Fruit fly (Drosophila melanogaster) whole organism, adult: ENCODE results near the gene Ugt37A2.
A peak's percentile ranks its signal among the peaks of the same experiment; 100 is the strongest.

ENCODE experiments used
- CG11617 ChIP-seq: fragments of 200-800 bp; sonication (Bioruptor generic); optimal IDR thresholded peaks from 2 replicates; lab custom pipeline; 2017; ENCODE audit warnings: mild to moderate bottlenecking, missing biosample characterization, missing genetic modification reagents, missing genetic modification characterization
- CG12768 ChIP-seq: fragments of 200-800 bp; sonication (Bioruptor generic); optimal IDR thresholded peaks from 2 replicates; lab custom pipeline; 2017; ENCODE audit warnings: missing biosample characterization, missing genetic modification characterization, mild to moderate bottlenecking, moderate library complexity, missing genetic modification reagents
- CG14711 ChIP-seq: fragments of 200-800 bp; sonication (Bioruptor generic); optimal IDR thresholded peaks from 2 replicates; lab custom pipeline; 2018; ENCODE audit warnings: missing biosample characterization, mild to moderate bottlenecking, missing genetic modification characterization, moderate library complexity
- CG1620 ChIP-seq: fragments of 200-800 bp; sonication (Bioruptor generic); optimal IDR thresholded peaks from 2 replicates; lab custom pipeline; 2016; ENCODE audit warnings: missing biosample characterization, missing genetic modification characterization
- CG33017 ChIP-seq: fragments of 200-800 bp; sonication (Bioruptor generic); optimal IDR thresholded peaks from 2 replicates; lab custom pipeline; 2018; ENCODE audit warnings: missing biosample characterization, mild to moderate bottlenecking, missing genetic modification characterization, moderate library complexity
- CG5204 ChIP-seq: fragments of 200-800 bp; sonication (Bioruptor generic); optimal IDR thresholded peaks from 2 replicates; lab custom pipeline; 2016; ENCODE audit warnings: missing biosample characterization, missing genetic modification characterization
- CG7045 ChIP-seq: fragments of 200-800 bp; sonication (Bioruptor generic); optimal IDR thresholded peaks from 2 replicates; lab custom pipeline; 2017; ENCODE audit warnings: missing biosample characterization, mild to moderate bottlenecking, missing genetic modification characterization
- CG7101 ChIP-seq: fragments of 200-800 bp; sonication (Bioruptor generic); optimal IDR thresholded peaks from 2 replicates; lab custom pipeline; 2018; ENCODE audit warnings: missing biosample characterization, mild to moderate bottlenecking, missing genetic modification characterization, moderate library complexity
- Clk ChIP-seq: fragments of 200-800 bp; sonication (Bioruptor generic); optimal IDR thresholded peaks from 2 replicates; lab custom pipeline; 2017; ENCODE audit warnings: missing biosample characterization, missing genetic modification characterization
- Crg-1 ChIP-seq: fragments of 200-800 bp; sonication (Bioruptor generic); optimal IDR thresholded peaks from 2 replicates; lab custom pipeline; 2016; ENCODE audit warnings: missing biosample characterization, missing genetic modification characterization
- Hr96 ChIP-seq: fragments of 200-800 bp; sonication (Bioruptor generic); optimal IDR thresholded peaks from 2 replicates; lab custom pipeline; 2016; ENCODE audit warnings: missing biosample characterization, missing genetic modification characterization
- Mnt ChIP-seq: fragments of 200-800 bp; sonication (Bioruptor generic); optimal IDR thresholded peaks from 2 replicates; lab custom pipeline; 2016; ENCODE audit warnings: missing biosample characterization, mild to moderate bottlenecking, missing genetic modification characterization
- bab1 ChIP-seq: fragments of 200-800 bp; sonication (Bioruptor generic); optimal IDR thresholded peaks from 3 replicates; lab custom pipeline; 2019; ENCODE audit warnings: missing biosample characterization, mild to moderate bottlenecking, missing genetic modification characterization, moderate library complexity
- cic ChIP-seq: fragments of 200-800 bp; sonication (Bioruptor generic); optimal IDR thresholded peaks from 2 replicates; lab custom pipeline; 2017; ENCODE audit warnings: missing biosample characterization, mild to moderate bottlenecking, missing genetic modification characterization, moderate library complexity
- cnc ChIP-seq, 2 experiments: fragments of >200 bp; optimal IDR thresholded peaks; 2 replicates each; lab custom pipeline; 2017
- kay ChIP-seq: fragments of 200-800 bp; sonication (Bioruptor generic); peaks from one replicate; lab custom pipeline; 2016; ENCODE audit warnings: missing biosample characterization, missing genetic modification characterization, borderline replicate concordance
- ovo ChIP-seq: fragments of 200-800 bp; sonication (Bioruptor generic); optimal IDR thresholded peaks from 2 replicates; lab custom pipeline; 2016; ENCODE audit warnings: missing biosample characterization, missing genetic modification characterization
- pad ChIP-seq: fragments of 200-800 bp; sonication (Bioruptor generic); optimal IDR thresholded peaks from 3 replicates; lab custom pipeline; 2017; ENCODE audit warnings: missing biosample characterization, missing genetic modification characterization, mild to moderate bottlenecking, moderate library complexity, missing genetic modification reagents
- tj ChIP-seq: fragments of 200-800 bp; sonication (Bioruptor generic); optimal IDR thresholded peaks from 3 replicates; lab custom pipeline; 2017; ENCODE audit warnings: missing biosample characterization, mild to moderate bottlenecking, missing genetic modification characterization, moderate library complexity
- toe ChIP-seq: fragments of 200-800 bp; sonication (Bioruptor generic); optimal IDR thresholded peaks from 2 replicates; lab custom pipeline; 2016; ENCODE audit warnings: missing biosample characterization, missing genetic modification characterization

Ugt37A2 gene

DNA sequence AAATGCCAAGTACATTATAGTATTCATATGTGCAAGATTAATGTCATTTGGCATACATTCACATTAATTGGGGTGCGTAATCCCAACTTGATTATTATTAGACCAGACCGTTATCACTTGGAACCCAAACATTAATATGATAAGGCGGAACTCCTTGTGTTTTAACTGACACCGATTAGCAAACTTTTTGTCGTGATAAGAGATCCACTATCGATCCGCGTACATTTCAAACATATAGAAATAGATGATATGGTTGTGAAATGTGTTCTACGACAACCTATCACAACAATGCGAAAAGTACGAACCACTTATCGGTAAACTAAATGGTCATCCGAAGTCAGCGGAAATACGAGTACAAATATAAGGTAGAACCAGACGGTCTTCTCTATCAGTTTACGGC, at the start of gene Ugt37A2:
Gene Ugt37A2 (plus strand): TSS at position 396 of the 400 bp plus-strand sequence.
- TF ChIP-seq Crg-1 (no peak), bab1 (GFP tag; lab: Kevin White, UChicago) (no peak), kay (GFP tag; lab: Kevin White, UChicago) (peak; percentile 68), Mnt (GFP tag; lab: Kevin White, UChicago) (no peak), cic (GFP tag; lab: Kevin White, UChicago) (peak; percentile 7), CG12768 (GFP tag; lab: Kevin White, UChicago) (no peak), CG7101 (tag; lab: Kevin White, UChicago) (no peak), CG1620 (GFP tag; lab: Kevin White, UChicago) (no peak)

DNA sequence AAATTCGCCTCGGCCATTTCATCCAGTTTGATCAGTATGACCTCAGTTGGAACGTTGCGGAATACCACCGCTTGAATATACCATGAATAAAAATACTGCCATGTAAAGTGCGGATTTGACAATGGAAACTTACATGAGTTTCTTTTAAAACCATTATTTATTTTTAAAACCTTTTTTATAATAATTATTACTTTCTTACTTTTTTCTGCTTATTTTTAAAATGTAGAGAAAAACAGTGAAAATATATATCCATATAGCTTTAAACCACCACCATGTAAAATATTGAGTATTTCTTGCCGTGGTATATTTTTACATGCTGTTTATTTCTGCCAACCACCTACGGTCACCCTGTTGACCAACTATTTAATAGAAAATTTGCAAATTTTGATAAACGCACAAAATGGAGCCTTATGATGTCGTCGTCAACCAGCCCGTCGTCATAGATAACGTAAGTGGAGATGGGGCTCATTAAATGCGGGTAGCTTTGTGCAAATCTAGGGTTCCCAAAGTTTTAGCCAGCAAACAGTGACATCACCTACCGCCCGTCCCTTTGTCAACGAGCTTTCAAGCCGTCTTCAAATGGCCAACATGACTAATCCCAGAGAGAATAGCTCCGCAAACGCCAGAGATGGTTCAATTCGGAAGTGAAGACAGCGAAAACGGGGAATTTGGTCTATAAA, 47.9 kb upstream of the Ugt37A2 start, which contains the start of gene Arp1:
Gene Arp1 (plus strand): TSS at position 322 of the 680 bp plus-strand sequence.
- peak; percentile 4 for TF ChIP-seq bab1 (GFP tag; lab: Kevin White, UChicago)
- TF ChIP-seq CG7045 = no peak
- TF ChIP-seq Clk (GFP tag; lab: Kevin White, UChicago) = no peak

DNA sequence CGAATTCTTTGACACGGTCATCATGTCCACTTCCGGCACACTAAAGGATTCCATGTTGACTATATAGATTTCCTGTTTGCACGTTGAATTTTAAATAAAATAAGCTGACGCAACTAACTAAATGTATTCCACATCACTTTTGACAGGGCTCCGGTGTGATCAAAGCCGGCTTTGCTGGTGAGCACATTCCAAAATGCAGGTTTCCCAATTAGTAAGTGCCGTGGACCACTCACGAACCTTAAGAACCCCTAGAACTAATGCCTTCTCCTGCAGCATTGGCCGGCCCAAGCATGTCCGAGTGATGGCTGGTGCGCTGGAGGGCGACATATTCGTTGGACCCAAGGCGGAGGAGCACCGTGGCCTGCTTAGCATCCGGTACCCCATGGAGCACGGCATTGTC, 46.9 kb upstream of the Ugt37A2 start, which contains the start of gene CG31347:
Gene CG31347 (minus strand): TSS at position 101 of the 400 bp plus-strand sequence.
- TF ChIP-seq bab1 (GFP tag; lab: Kevin White, UChicago) (no peak), CG7101 (tag; lab: Kevin White, UChicago) (no peak), cic (GFP tag; lab: Kevin White, UChicago) (no peak), ovo (no peak), CG11617 (GFP tag; lab: Kevin White, UChicago) (no peak), CG33017 (tag; lab: Kevin White, UChicago) (no peak), Crg-1 (no peak), cnc (optimal IDR thresholded peaks at IDR 0.05; lab: Kevin White, UChicago) (no peak), CG5204 (no peak), tj (GFP tag; lab: Kevin White, UChicago) (no peak), Hr96 (GFP tag; lab: Kevin White, UChicago) (no peak), Mnt (GFP tag; lab: Kevin White, UChicago) (no peak), kay (GFP tag; lab: Kevin White, UChicago) (no peak), CG1620 (GFP tag; lab: Kevin White, UChicago) (no peak), Clk (GFP tag; lab: Kevin White, UChicago) (no peak)

DNA sequence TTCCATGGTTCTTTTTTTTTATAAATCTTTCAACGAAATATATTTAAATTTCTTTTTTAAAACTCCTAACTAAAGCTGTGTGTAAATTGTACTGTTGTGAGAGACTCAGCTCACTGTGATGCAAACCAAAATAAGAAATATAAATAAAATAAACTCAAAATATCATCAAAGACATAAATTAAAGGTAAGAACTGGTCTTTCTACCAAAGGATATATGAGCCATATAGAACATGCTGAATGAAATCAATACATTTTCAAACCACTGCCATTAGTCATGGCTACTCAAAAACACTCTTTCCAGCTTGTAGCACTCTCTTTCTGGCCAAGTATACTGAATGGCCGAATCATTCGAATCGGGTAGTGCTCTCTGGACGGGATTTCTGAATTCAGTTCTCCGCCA, 44.7 kb upstream of the Ugt37A2 start, which contains the start of the genes CG14391 and NijC:
Gene CG14391 (minus strand): TSS at position 101 of the 400 bp plus-strand sequence.
Gene NijC (plus strand): TSS at position 388 of the 400 bp plus-strand sequence.
- TF ChIP-seq kay (GFP tag; lab: Kevin White, UChicago) = peak; percentile 79
- TF ChIP-seq CG7101 (tag; lab: Kevin White, UChicago) = no peak
- no peak for TF ChIP-seq CG33017 (tag; lab: Kevin White, UChicago)

DNA sequence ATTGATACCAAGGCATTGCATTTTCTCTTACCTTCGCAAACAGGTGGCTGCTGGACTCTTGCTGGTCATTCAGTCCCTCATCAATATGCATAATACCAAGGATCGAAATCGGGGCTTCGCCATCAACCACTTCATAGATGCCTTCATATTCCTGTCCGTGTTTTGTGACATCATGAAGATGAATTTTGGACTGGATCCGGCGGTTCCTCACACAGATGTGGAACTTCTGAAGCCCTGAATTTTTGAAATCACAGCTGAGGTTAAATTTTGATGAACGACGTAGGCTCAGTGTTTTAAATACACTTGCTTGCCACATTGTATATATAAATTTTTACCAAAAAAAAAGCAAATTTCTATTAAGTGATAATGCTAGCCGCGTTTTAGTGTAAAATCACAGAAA, 42.4 kb upstream of the Ugt37A2 start, which contains the start of gene Past1:
Gene Past1 (plus strand): TSS at position 301 of the 400 bp plus-strand sequence.
- TF ChIP-seq pad (GFP tag; lab: Kevin White, UChicago) (no peak), toe (GFP tag; lab: Kevin White, UChicago) (no peak), cic (GFP tag; lab: Kevin White, UChicago) (no peak), CG12768 (GFP tag; lab: Kevin White, UChicago) (no peak), Mnt (GFP tag; lab: Kevin White, UChicago) (no peak), kay (GFP tag; lab: Kevin White, UChicago) (no peak), CG33017 (tag; lab: Kevin White, UChicago) (no peak)

DNA sequence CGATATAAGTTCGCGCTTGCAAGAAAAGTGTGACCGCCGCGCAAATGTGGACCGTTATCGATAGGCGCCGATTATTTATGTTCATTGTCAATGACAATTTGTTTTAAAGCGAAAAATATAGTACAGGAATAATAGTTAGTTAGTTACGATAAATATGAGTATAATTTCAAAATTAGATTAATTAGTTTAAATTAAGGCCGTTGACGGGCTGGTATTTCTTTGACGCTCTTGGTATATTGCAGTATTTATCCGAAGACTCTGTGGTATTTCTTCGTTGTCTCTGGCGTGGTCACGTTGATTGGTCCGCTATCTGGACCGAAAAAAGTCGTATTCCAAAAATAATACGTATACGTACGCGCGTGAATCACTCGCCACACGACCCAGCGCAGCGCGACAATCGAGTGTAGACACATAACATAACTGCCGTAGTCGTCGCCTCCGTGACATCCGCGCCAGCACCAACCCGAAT, 41.8 kb upstream of the Ugt37A2 start:
- TF ChIP-seq bab1 (GFP tag; lab: Kevin White, UChicago) (peak; percentile 33), Mnt (GFP tag; lab: Kevin White, UChicago) (peak; percentile 56), cic (GFP tag; lab: Kevin White, UChicago) (peak; percentile 37), toe (GFP tag; lab: Kevin White, UChicago) (no peak), CG14711 (no peak), kay (GFP tag; lab: Kevin White, UChicago) (peak; percentile 39)

DNA sequence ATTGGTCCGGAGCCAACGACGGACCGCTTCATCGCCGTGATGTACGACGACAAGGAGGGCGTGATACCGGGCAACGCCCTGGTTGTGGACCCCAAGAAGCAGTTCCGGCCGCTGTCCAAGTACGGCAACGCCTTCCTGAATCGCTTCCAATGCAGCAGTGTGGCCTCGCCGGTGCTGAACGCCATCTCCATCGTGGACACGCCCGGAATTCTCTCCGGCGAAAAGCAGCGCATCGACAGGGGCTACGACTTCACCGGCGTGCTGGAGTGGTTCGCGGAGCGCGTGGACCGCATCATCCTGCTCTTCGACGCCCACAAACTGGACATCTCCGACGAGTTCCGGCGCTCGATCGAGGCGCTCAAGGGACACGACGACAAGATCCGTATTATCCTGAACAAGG, 41.1 kb upstream of the Ugt37A2 start:
- no peak for TF ChIP-seq Crg-1
- TF ChIP-seq Clk (GFP tag; lab: Kevin White, UChicago) = no peak
- TF ChIP-seq CG1620 (GFP tag; lab: Kevin White, UChicago) = no peak
- TF ChIP-seq CG33017 (tag; lab: Kevin White, UChicago) = no peak
- no peak for TF ChIP-seq CG12768 (GFP tag; lab: Kevin White, UChicago)
